Fruit fly (Drosophila melanogaster) whole organism, embryonic: ENCODE data around the gene Trl.

Experiments
- Antp ChIP-seq: fragments of 200-800 bp; sonication (Bioruptor generic); optimal IDR thresholded peaks from 3 replicates; lab custom pipeline; 2016; ENCODE audit warnings: missing biosample characterization, missing genetic modification characterization
- Awh ChIP-seq: fragments of 200-800 bp; sonication (Bioruptor generic); IDR thresholded peaks from 2 replicates; pipeline ENCODE4, ENCODE4 v1.3.6; 2022; ENCODE audit warnings: missing biosample characterization, missing genetic modification characterization
- BEAF-32 ChIP-seq: fragments of 200-800 bp; sonication (Bioruptor generic); optimal IDR thresholded peaks from 3 replicates; lab custom pipeline; 2017; ENCODE audit warnings: missing biosample characterization, missing genetic modification characterization, mild to moderate bottlenecking, moderate library complexity, missing genetic modification reagents
- BtbVII ChIP-seq: fragments of 200-800 bp; sonication (Bioruptor generic); optimal IDR thresholded peaks from 3 replicates; lab custom pipeline; 2017; ENCODE audit warnings: missing biosample characterization, mild to moderate bottlenecking, missing genetic modification characterization
- CG10274 ChIP-seq: fragments of 200-800 bp; sonication (Bioruptor generic); optimal IDR thresholded peaks from 3 replicates; lab custom pipeline; 2017; ENCODE audit warnings: missing biosample characterization, mild to moderate bottlenecking, missing genetic modification characterization
- CG10654 ChIP-seq: fragments of 200-800 bp; sonication (Bioruptor generic); optimal IDR thresholded peaks from 2 replicates; lab custom pipeline; 2016; ENCODE audit warnings: missing biosample characterization, missing genetic modification characterization
- CG13287 ChIP-seq: fragments of 200-800 bp; sonication (Bioruptor generic); IDR thresholded peaks from 2 replicates; pipeline ENCODE4 v1.3.6; 2022; ENCODE audit warnings: missing biosample characterization, missing genetic modification characterization; ENCODE audit not compliant: partially characterized antibody
- CG1529 ChIP-seq: fragments of 200-800 bp; sonication (Bioruptor generic); optimal IDR thresholded peaks from 3 replicates; lab custom pipeline; 2018; ENCODE audit warnings: missing biosample characterization, missing genetic modification characterization
- CG17186 ChIP-seq: fragments of 200-800 bp; sonication (Bioruptor generic); optimal IDR thresholded peaks from 3 replicates; lab custom pipeline; 2017; ENCODE audit warnings: missing biosample characterization, missing genetic modification reagents, missing genetic modification characterization
- CG17385 ChIP-seq: fragments of 200-800 bp; sonication (Bioruptor generic); optimal IDR thresholded peaks from 3 replicates; lab custom pipeline; 2018; ENCODE audit warnings: missing biosample characterization, mild to moderate bottlenecking, missing genetic modification characterization
- CG17568 ChIP-seq: fragments of 200-800 bp; sonication (Bioruptor generic); optimal IDR thresholded peaks from 2 replicates; lab custom pipeline; 2018; ENCODE audit warnings: missing biosample characterization, mild to moderate bottlenecking, missing genetic modification characterization, moderate library complexity
- CG18764 ChIP-seq: fragments of 200-800 bp; sonication (Bioruptor generic); optimal IDR thresholded peaks from 3 replicates; lab custom pipeline; 2016; ENCODE audit warnings: missing biosample characterization, missing genetic modification characterization
- CG2712 ChIP-seq: fragments of 200-800 bp; optimal IDR thresholded peaks from 3 replicates; lab custom pipeline; 2019; ENCODE audit warnings: missing biosample characterization, mild to moderate bottlenecking, missing genetic modification characterization, moderate library complexity
- CG3407 ChIP-seq: fragments of 200-800 bp; sonication (Bioruptor generic); optimal IDR thresholded peaks from 2 replicates; lab custom pipeline; 2018; ENCODE audit warnings: missing biosample characterization, mild to moderate bottlenecking, missing genetic modification characterization
- CG4360 ChIP-seq: fragments of 200-800 bp; sonication (Bioruptor generic); IDR thresholded peaks from 2 replicates; pipeline ENCODE4 v1.3.6; 2022; ENCODE audit warnings: missing biosample characterization, missing genetic modification characterization
- CG43689 ChIP-seq: fragments of 200-800 bp; sonication (Bioruptor generic); IDR thresholded peaks from 2 replicates; pipeline ENCODE4 v1.3.6; 2022; ENCODE audit warnings: missing biosample characterization, missing genetic modification characterization
- CG4730 ChIP-seq: fragments of 200-800 bp; sonication (Bioruptor generic); IDR thresholded peaks from 2 replicates; pipeline ENCODE4 v1.3.6; 2022; ENCODE audit warnings: missing biosample characterization, missing genetic modification characterization
- CG5180 ChIP-seq: fragments of 200-800 bp; sonication (Bioruptor generic); optimal IDR thresholded peaks from 3 replicates; lab custom pipeline; 2017; ENCODE audit warnings: missing biosample characterization, missing genetic modification characterization, mild to moderate bottlenecking, moderate library complexity, missing genetic modification reagents
- CG5245 ChIP-seq: fragments of 200-800 bp; sonication (Bioruptor generic); optimal IDR thresholded peaks from 3 replicates; lab custom pipeline; 2016; ENCODE audit warnings: missing biosample characterization, missing genetic modification characterization
- CG6654 ChIP-seq: fragments of 200-800 bp; sonication (Bioruptor generic); optimal IDR thresholded peaks from 2 replicates; lab custom pipeline; 2017; ENCODE audit warnings: missing biosample characterization, mild to moderate bottlenecking, missing genetic modification characterization
- CG9797 ChIP-seq: fragments of 200-800 bp; sonication (Bioruptor generic); optimal IDR thresholded peaks from 3 replicates; lab custom pipeline; 2018; ENCODE audit warnings: missing biosample characterization, mild to moderate bottlenecking, missing genetic modification characterization
- D ChIP-seq, 2 experiments: fragments of 200-800 bp in 1 of 2; fragments of >200 bp in 1 of 2; sonication (Bioruptor generic) in 1 of 2; optimal IDR thresholded peaks; 2 replicates in 1 of 2; 3 replicates in 1 of 2; lab custom pipeline; 2017; ENCODE audit warnings: mild to moderate bottlenecking in 1 of 2, missing biosample characterization in 1 of 2, missing genetic modification characterization in 1 of 2, missing genetic modification reagents in 1 of 2
- D19A ChIP-seq: fragments of 200-800 bp; optimal IDR thresholded peaks from 3 replicates; lab custom pipeline; 2019; ENCODE audit warnings: missing biosample characterization, mild to moderate bottlenecking, missing genetic modification characterization, moderate library complexity
- Doc3 ChIP-seq: fragments of 200-800 bp; sonication (Bioruptor generic); IDR thresholded peaks from 3 replicates; pipeline ENCODE4 v1.3.6; 2022; ENCODE audit warnings: missing biosample characterization, missing genetic modification characterization; ENCODE audit not compliant: partially characterized antibody
- Dp ChIP-seq: fragments of 200-800 bp; sonication (Bioruptor generic); optimal IDR thresholded peaks from 2 replicates; lab custom pipeline; 2018; ENCODE audit warnings: missing biosample characterization, mild to moderate bottlenecking, missing genetic modification characterization, moderate library complexity
- Eip74EF ChIP-seq, 2 experiments: fragments of 200-800 bp in 1 of 2; fragments of >200 bp in 1 of 2; sonication (Bioruptor generic) in 1 of 2; optimal IDR thresholded peaks; 2 replicates each; lab custom pipeline; 2017 to 2019; ENCODE audit warnings: missing biosample characterization in 2 of 2, missing genetic modification characterization in 2 of 2, mild to moderate bottlenecking in 1 of 2, moderate library complexity in 1 of 2
- Elba2 ChIP-seq: fragments of 200-800 bp; sonication (Bioruptor generic); optimal IDR thresholded peaks from 3 replicates; lab custom pipeline; 2016; ENCODE audit warnings: missing biosample characterization, missing genetic modification characterization
- Hr39 ChIP-seq: fragments of >200 bp; optimal IDR thresholded peaks from 2 replicates; lab custom pipeline; 2017
- Kr ChIP-seq: fragments of 200-800 bp; sonication (Bioruptor generic); optimal IDR thresholded peaks from 2 replicates; lab custom pipeline; 2017; ENCODE audit warnings: missing biosample characterization, mild to moderate bottlenecking, missing genetic modification characterization
- Max ChIP-seq: fragments of 200-800 bp; sonication (Bioruptor generic); optimal IDR thresholded peaks from 2 replicates; lab custom pipeline; 2016; ENCODE audit warnings: missing biosample characterization, mild to moderate bottlenecking, missing genetic modification characterization
- Ravus ChIP-seq: fragments of 200-800 bp; sonication (Bioruptor generic); IDR thresholded peaks from 2 replicates; pipeline ENCODE4 v1.3.6; 2022; ENCODE audit warnings: missing biosample characterization, missing genetic modification characterization
- amos ChIP-seq: fragments of 200-800 bp; sonication (Bioruptor generic); IDR thresholded peaks from 2 replicates; pipeline ENCODE4 v1.3.6; 2022; ENCODE audit warnings: missing biosample characterization, missing genetic modification characterization; ENCODE audit not compliant: partially characterized antibody
- btn ChIP-seq: fragments of 200-800 bp; sonication (Bioruptor generic); optimal IDR thresholded peaks from 2 replicates; lab custom pipeline; 2016; ENCODE audit warnings: missing biosample characterization, missing genetic modification characterization
- chinmo ChIP-seq: fragments of 200-800 bp; sonication (Bioruptor generic); IDR thresholded peaks from 4 replicates; pipeline ENCODE4 v1.3.6; 2022; ENCODE audit warnings: missing biosample characterization, missing genetic modification characterization; ENCODE audit not compliant: partially characterized antibody
- crol ChIP-seq: fragments of 200-800 bp; sonication (Bioruptor generic); IDR thresholded peaks from 2 replicates; pipeline ENCODE4 v1.3.6; 2022; ENCODE audit warnings: missing biosample characterization, missing genetic modification characterization
- dimm ChIP-seq: fragments of 200-800 bp; sonication (Bioruptor generic); IDR thresholded peaks from 2 replicates; pipeline ENCODE4 v1.3.6; 2022; ENCODE audit warnings: missing biosample characterization, missing genetic modification characterization
- dmrt99B ChIP-seq: fragments of 200-800 bp; sonication (Bioruptor generic); optimal IDR thresholded peaks from 2 replicates; lab custom pipeline; 2018; ENCODE audit warnings: missing biosample characterization, mild to moderate bottlenecking, missing genetic modification characterization, moderate library complexity
- fd3F ChIP-seq: fragments of 200-800 bp; sonication (Bioruptor generic); optimal IDR thresholded peaks from 2 replicates; lab custom pipeline; 2018; ENCODE audit warnings: missing biosample characterization, mild to moderate bottlenecking, missing genetic modification characterization, moderate library complexity
- gro ChIP-seq: fragments of 200-800 bp; sonication (Bioruptor generic); optimal IDR thresholded peaks from 2 replicates; lab custom pipeline; 2016; ENCODE audit warnings: missing biosample characterization, missing genetic modification characterization
- kay ChIP-seq: fragments of 200-800 bp; sonication (Bioruptor generic); optimal IDR thresholded peaks from 2 replicates; lab custom pipeline; 2016; ENCODE audit warnings: missing biosample characterization, missing genetic modification characterization
- nmo ChIP-seq: fragments of 200-800 bp; sonication (Bioruptor generic); optimal IDR thresholded peaks from 2 replicates; lab custom pipeline; 2018; ENCODE audit warnings: missing biosample characterization, mild to moderate bottlenecking, missing genetic modification characterization, moderate library complexity
- pan ChIP-seq, 4 experiments: fragments of >200 bp in 3 of 4; fragments of 200-800 bp in 1 of 4; sonication (Bioruptor generic) in 1 of 4; optimal IDR thresholded peaks in 3 of 4; IDR thresholded peaks in 1 of 4; 2 replicates each; pipeline versions ENCODE4 v1.3.6 to Lab custom; 2017 to 2022; ENCODE audit warnings: missing biosample characterization in 2 of 4, missing genetic modification characterization in 2 of 4, mixed read lengths in 1 of 4
- pho ChIP-seq: fragments of 200-800 bp; sonication (Bioruptor generic); optimal IDR thresholded peaks from 2 replicates; lab custom pipeline; 2016; ENCODE audit warnings: missing biosample characterization, missing genetic modification characterization
- prd ChIP-seq, 3 experiments: fragments of >200 bp in 2 of 3; fragments of 200-800 bp in 1 of 3; sonication (Bioruptor generic) in 1 of 3; optimal IDR thresholded peaks in 2 of 3; IDR thresholded peaks in 1 of 3; 2 replicates in 2 of 3; 3 replicates in 1 of 3; pipeline versions ENCODE4 v1.3.6 to Lab custom; 2017 to 2022; ENCODE audit warnings: missing biosample characterization in 1 of 3, missing genetic modification characterization in 1 of 3
- row ChIP-seq: fragments of 200-800 bp; sonication (Bioruptor generic); IDR thresholded peaks from 3 replicates; pipeline ENCODE4 v1.3.6; 2022; ENCODE audit warnings: missing biosample characterization, missing genetic modification characterization
- sd ChIP-seq: fragments of 200-800 bp; sonication (Bioruptor generic); optimal IDR thresholded peaks from 3 replicates; lab custom pipeline; 2018; ENCODE audit warnings: missing biosample characterization, mild to moderate bottlenecking, missing genetic modification characterization, moderate library complexity
- sob ChIP-seq: fragments of 200-800 bp; sonication (Bioruptor generic); IDR thresholded peaks from 2 replicates; pipeline ENCODE4 v1.3.6; 2022; ENCODE audit warnings: missing biosample characterization, missing genetic modification characterization
- sr ChIP-seq: fragments of 200-800 bp; sonication (Bioruptor generic); IDR thresholded peaks from 3 replicates; pipeline ENCODE4 v1.3.6; 2022; ENCODE audit warnings: missing biosample characterization, missing genetic modification characterization
- vfl ChIP-seq: fragments of 200-800 bp; sonication (Bioruptor generic); optimal IDR thresholded peaks from 2 replicates; lab custom pipeline; 2016; ENCODE audit warnings: missing biosample characterization, missing genetic modification characterization

The Trl gene

dm6 chr3L:14780187-14780586 lies 19.3 kb upstream of the Trl start (continued):
- TF ChIP-seq sr (GFP tag; lab: Robert Waterston, UW), result no peak
- no peak for TF ChIP-seq CG17385 (GFP tag; lab: Kevin White, UChicago)
- no peak for TF ChIP-seq dimm (GFP tag; lab: Robert Waterston, UW)
- TF ChIP-seq CG10274 (GFP tag; lab: Kevin White, UChicago), result no peak
- peak; percentile 5 for TF ChIP-seq kay (GFP tag; lab: Kevin White, UChicago)
- no peak for TF ChIP-seq Antp (GFP tag; lab: Kevin White, UChicago)
- TF ChIP-seq Max (GFP tag; lab: Kevin White, UChicago), result no peak
- no peak for TF ChIP-seq Ravus (GFP tag; lab: Robert Waterston, UW)
- TF ChIP-seq row (GFP tag; lab: Robert Waterston, UW), result no peak
- TF ChIP-seq CG5180 (GFP tag; lab: Kevin White, UChicago), result peak; percentile 27
- no peak for TF ChIP-seq CG5245 (GFP tag; lab: Kevin White, UChicago)
- no peak for TF ChIP-seq Elba2 (GFP tag; lab: Kevin White, UChicago)
- no peak for TF ChIP-seq CG2712 (tag; lab: Kevin White, UChicago)
- TF ChIP-seq Doc3 (GFP tag; lab: Robert Waterston, UW), result no peak
- TF ChIP-seq nmo, result no peak
- TF ChIP-seq CG18764 (GFP tag; lab: Kevin White, UChicago), result no peak
- TF ChIP-seq Hr39 (lab: Kevin White, UChicago), result no peak
- peak; percentile 29 for TF ChIP-seq Kr
- peak; percentile 34 for TF ChIP-seq CG17186
- TF ChIP-seq pho, result no peak
- peak; percentile 17 for TF ChIP-seq CG1529 (GFP tag; lab: Kevin White, UChicago)
- TF ChIP-seq btn (GFP tag; lab: Kevin White, UChicago), result peak; percentile 51
- 0 out of 4 replicates have a peak, but pooled peaks have one; percentile 17 for TF ChIP-seq chinmo (GFP tag; lab: Robert Waterston, UW)
- TF ChIP-seq Awh (GFP tag; lab: Robert Waterston, UW), result peak; percentile 64; the same call in 1 of the 2 replicates
- TF ChIP-seq prd (optimal IDR thresholded peaks at IDR 0.05; lab: Kevin White, UChicago), result no peak
- no peak for TF ChIP-seq prd (GFP tag; IDR thresholded peaks at IDR 0.05; lab: Robert Waterston, UW)
- no peak for TF ChIP-seq amos (GFP tag; lab: Robert Waterston, UW)
- TF ChIP-seq BtbVII (GFP tag; lab: Kevin White, UChicago), result peak; percentile 8
- no peak for TF ChIP-seq CG43689 (GFP tag; lab: Robert Waterston, UW)
- no peak for TF ChIP-seq sd (tag; lab: Kevin White, UChicago)
- no peak for TF ChIP-seq Dp
- TF ChIP-seq D19A (tag; lab: Kevin White, UChicago), result peak; percentile 12
- TF ChIP-seq crol (GFP tag; lab: Robert Waterston, UW), result no peak
- TF ChIP-seq dmrt99B (tag; lab: Kevin White, UChicago), result peak; percentile 33
- peak; percentile 68 for TF ChIP-seq CG17568 (GFP tag; lab: Kevin White, UChicago)
- no peak for TF ChIP-seq pan (optimal IDR thresholded peaks at IDR 0.05; lab: Kevin White, UChicago)
- TF ChIP-seq pan (GFP tag; optimal IDR thresholded peaks at IDR 0.05 in 1 of 2, IDR thresholded peaks at IDR 0.05 in 1 of 2), result peak in 1 of 2 experiments; percentile 18
- TF ChIP-seq CG4360 (GFP tag; lab: Robert Waterston, UW), result peak; percentile 56; the same call in 1 of the 2 replicates
- no peak for TF ChIP-seq gro
- peak; percentile 76 for TF ChIP-seq CG3407 (GFP tag; lab: Kevin White, UChicago)
- no peak for TF ChIP-seq Eip74EF (GFP tag; optimal IDR thresholded peaks at IDR 0.05; lab: Kevin White, UChicago)
- no peak for TF ChIP-seq CG9797
- no peak for TF ChIP-seq CG6654 (GFP tag; lab: Kevin White, UChicago)
- no peak for TF ChIP-seq fd3F (GFP tag; lab: Kevin White, UChicago)
- TF ChIP-seq CG4730 (GFP tag; lab: Robert Waterston, UW), result no peak
- TF ChIP-seq BEAF-32 (GFP tag; lab: Kevin White, UChicago), result no peak
- no peak for TF ChIP-seq D (optimal IDR thresholded peaks at IDR 0.05; lab: Kevin White, UChicago)
- TF ChIP-seq D (GFP tag; optimal IDR thresholded peaks at IDR 0.05; lab: Kevin White, UChicago), result peak; percentile 22
- peak; percentile 28 for TF ChIP-seq CG10654
- TF ChIP-seq CG13287 (GFP tag; lab: Robert Waterston, UW), result no peak
- no peak for TF ChIP-seq vfl (GFP tag; lab: Kevin White, UChicago)
- peak; percentile 56; the same call in 1 of the 2 replicates for TF ChIP-seq sob (GFP tag; lab: Robert Waterston, UW)
